Worm (Caenorhabditis elegans): ENCODE results near the gene B0302.4.

DNA sequence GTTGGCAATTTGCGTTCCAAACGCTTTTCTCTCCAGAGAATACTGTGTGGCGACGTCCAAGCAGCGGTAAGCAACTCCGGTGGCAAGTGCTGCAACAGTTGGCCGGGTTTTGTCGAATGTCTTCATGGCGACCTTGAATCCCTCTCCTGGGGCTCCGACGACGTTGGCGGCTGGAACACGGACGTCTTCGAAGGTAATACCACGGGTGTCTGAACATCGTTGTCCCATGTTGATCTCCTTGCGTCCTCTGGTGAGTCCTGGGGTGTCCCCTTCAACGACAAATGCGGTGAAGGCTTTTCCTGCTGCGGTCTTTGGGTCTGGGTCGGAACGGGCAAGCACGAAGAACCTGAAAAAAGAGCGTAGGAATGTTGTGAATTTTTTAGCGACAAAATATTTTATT lies 39.2 kb upstream of the B0302.4 start:
- no peak for TF ChIP-seq unc-39 (tag; optimal IDR thresholded peaks at IDR 0.05)
- TF ChIP-seq unc-62 (GFP tag; optimal IDR thresholded peaks at IDR 0.05): no peak
- TF ChIP-seq cnd-1 (tag; optimal IDR thresholded peaks at IDR 0.05): no peak
- no peak for TF ChIP-seq blmp-1 (tag; optimal IDR thresholded peaks at IDR 0.05)

Measured in whole organism, mixed stage, embryonic.